Fruit fly (Drosophila melanogaster): ENCODE data around the gene tzn.

DNA sequence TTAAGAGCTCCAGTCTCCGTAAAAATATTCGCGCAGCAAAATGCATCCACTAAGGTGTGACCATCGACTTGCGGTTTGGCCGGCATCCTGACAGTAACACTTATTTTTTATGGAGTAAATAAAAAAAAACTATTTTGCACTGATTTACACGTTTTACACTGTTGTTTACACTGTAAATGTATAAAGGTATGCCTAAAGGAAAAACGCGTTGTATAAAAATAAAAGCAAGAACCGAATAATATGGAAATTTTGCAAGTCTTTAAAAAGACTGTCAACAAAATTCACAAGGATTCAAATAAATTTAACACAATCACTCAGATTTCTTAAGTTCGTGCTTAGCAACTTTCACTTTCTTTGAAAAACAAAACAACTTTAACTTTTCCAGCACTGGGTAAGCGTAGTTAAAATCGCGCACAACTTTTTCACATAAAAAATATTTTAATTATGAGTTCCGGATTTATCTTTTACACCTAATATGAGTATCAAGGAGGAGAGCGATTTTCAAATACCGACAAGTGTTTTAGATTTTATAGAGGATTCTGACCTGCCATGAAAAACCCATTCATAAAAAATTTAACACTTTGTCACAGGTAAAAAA, 24.9 kb downstream of the tzn start:
- peak; percentile 34 for TF ChIP-seq Hr4 (GFP tag; optimal IDR thresholded peaks at IDR 0.05)
- no peak for TF ChIP-seq dsx (GFP tag; optimal IDR thresholded peaks at IDR 0.05; ENCODE audit: poor library complexity, severe bottlenecking)
- TF ChIP-seq OdsH (GFP tag; optimal IDR thresholded peaks at IDR 0.05) = no peak
- no peak for TF ChIP-seq CG10631 (GFP tag; optimal IDR thresholded peaks at IDR 0.05)
- TF ChIP-seq Sox15 (GFP tag; optimal IDR thresholded peaks at IDR 0.05) = no peak
- TF ChIP-seq Met (GFP tag; optimal IDR thresholded peaks at IDR 0.05) = no peak
- no peak for TF ChIP-seq lz (GFP tag; optimal IDR thresholded peaks at IDR 0.05)
- TF ChIP-seq CG8119 (GFP tag; IDR thresholded peaks at IDR 0.05) = no peak
- TF ChIP-seq achi (GFP tag; optimal IDR thresholded peaks at IDR 0.05) = no peak
- no peak for TF ChIP-seq salr (GFP tag; optimal IDR thresholded peaks at IDR 0.05)
- TF ChIP-seq Sox102F (GFP tag; optimal IDR thresholded peaks at IDR 0.05) = no peak
